Fruit fly (Drosophila melanogaster) whole organism: Measurements from ENCODE around the gene Gapvd1.

Source experiments
- EcR ChIP-seq, 2 experiments: fragments of >200 bp; optimal IDR thresholded peaks; 2 replicates each; lab custom pipeline; 2017; ENCODE audit warnings: missing biosample characterization in 2 of 2, missing genetic modification characterization in 2 of 2, missing genetic modification reagents in 2 of 2
- pan ChIP-seq: fragments of >200 bp; optimal IDR thresholded peaks from 2 replicates; lab custom pipeline; 2017
- usp ChIP-seq: fragments of >200 bp; optimal IDR thresholded peaks from 2 replicates; lab custom pipeline; 2017; ENCODE audit warnings: missing biosample characterization, missing genetic modification characterization, mixed read lengths

DNA sequence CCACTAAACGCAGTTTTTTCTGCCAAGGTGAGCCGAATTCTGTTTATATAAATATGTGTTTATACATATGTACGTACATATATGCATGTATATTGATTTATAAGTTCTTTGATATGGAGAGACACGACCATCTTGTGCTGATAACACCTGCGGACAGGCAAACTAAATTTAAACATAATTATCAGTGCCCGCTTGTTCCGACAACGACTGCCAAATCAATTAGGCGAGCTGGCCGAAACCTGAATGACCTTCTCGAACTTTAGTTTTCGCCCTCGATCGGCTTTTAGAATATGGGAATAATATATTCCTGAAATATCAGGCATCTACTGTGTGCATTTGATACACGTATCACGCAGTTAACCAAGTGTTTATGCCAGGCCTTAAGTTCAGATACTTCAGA is 17.6 kb downstream of the Gapvd1 start:
- no peak for TF ChIP-seq pan
- no peak for TF ChIP-seq usp (GFP tag; lab: Kevin White, UChicago)
- TF ChIP-seq EcR (GFP tag; optimal IDR thresholded peaks at IDR 0.05; lab: Kevin White, UChicago), result no peak
